Worm (Caenorhabditis elegans): ENCODE measurements around the gene exos-7.
A peak's percentile ranks its signal among the peaks of the same experiment; 100 is the strongest.

Gene exos-7

DNA sequence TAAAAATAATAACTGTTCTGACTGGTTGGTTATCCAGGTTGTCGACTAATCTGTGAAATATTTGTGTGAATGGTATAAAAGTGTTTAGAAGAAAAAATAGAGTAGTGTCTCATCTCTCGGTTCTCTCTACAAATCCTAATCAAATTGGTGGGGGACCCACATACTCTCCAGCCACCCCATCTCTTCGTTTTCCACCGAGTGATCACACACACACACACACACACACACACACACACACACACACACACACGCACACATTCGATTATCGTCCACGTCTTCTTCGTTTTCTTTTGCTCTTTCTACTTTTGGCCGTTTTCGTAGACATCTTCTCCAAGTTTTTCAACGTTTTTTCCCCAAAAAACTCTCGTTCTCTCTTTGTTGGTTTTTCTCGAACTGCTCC lies 34.5 kb downstream of the exos-7 start:
- peak; percentile 85 for TF ChIP-seq ces-1 (GFP tag; optimal IDR thresholded peaks at IDR 0.05)
- no peak for TF ChIP-seq nhr-42 (GFP tag; IDR thresholded peaks at IDR 0.05)
- TF ChIP-seq dmd-8 (GFP tag; IDR thresholded peaks at IDR 0.05) = no peak
- no peak for TF ChIP-seq nhr-102 (tag; optimal IDR thresholded peaks at IDR 0.05)
- peak; percentile 55 for TF ChIP-seq fkh-10 (GFP tag; optimal IDR thresholded peaks at IDR 0.05)

DNA sequence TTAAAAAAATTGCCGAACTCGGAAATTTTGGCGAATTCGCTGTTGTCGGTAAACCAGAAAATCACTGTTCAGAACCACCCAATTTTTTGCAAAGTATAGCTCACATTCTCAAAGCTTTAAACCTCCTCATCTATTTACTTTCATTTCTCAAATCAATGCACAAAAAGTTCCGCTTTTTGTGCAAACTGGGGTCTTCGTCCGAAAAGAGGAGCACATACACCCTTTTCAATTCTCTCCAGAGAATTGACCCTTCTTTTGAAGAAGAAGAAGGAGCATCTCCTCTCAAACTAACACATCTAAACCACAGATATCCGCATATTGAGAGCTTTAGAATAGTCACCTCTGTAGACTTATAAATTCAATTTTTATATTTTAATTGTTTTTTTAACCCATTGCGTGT lies 36.7 kb downstream of the exos-7 start:
- TF ChIP-seq fkh-10 (GFP tag; optimal IDR thresholded peaks at IDR 0.05) (no peak), dve-1 (tag; optimal IDR thresholded peaks at IDR 0.05; ENCODE audit: insufficient read depth) (no peak), unc-62 (GFP tag; optimal IDR thresholded peaks at IDR 0.05 in 1 of 2) (peak in 1 of 2 experiments; percentile 62), unc-62 (tag; optimal IDR thresholded peaks at IDR 0.05) (no peak), tag-97 (GFP tag; IDR thresholded peaks at IDR 0.05) (no peak), aha-1 (tag) (peak; percentile 70)

- TF ChIP-seq unc-62 (GFP tag; optimal IDR thresholded peaks at IDR 0.05 in 1 of 2) (peak in 1 of 2 experiments; percentile 89), unc-62 (tag; optimal IDR thresholded peaks at IDR 0.05) (no peak), mep-1 (tag; optimal IDR thresholded peaks at IDR 0.05) (peak; percentile 71), dmd-6 (GFP tag; IDR thresholded peaks at IDR 0.05) (no peak), hlh-30 (tag; optimal IDR thresholded peaks at IDR 0.05; ENCODE audit: insufficient read depth) (peak; percentile 8), rbr-2 (tag; optimal IDR thresholded peaks at IDR 0.05) (peak; percentile 62), nhr-11 (tag; optimal IDR thresholded peaks at IDR 0.05) (no peak), pha-4 (GFP tag; IDR thresholded peaks at IDR 0.05) (no peak), pha-4 (tag; optimal IDR thresholded peaks at IDR 0.05) (no peak), ctbp-1 (GFP tag; IDR thresholded peaks at IDR 0.05) (peak; percentile 38; the same call in 1 of the 2 replicates), Y105C5A.15 (GFP tag; IDR thresholded peaks at IDR 0.05) (no peak), hlh-11 (tag; optimal IDR thresholded peaks at IDR 0.05) (no peak), fkh-10 (GFP tag; optimal IDR thresholded peaks at IDR 0.05) (peak; percentile 87), tag-97 (GFP tag; IDR thresholded peaks at IDR 0.05) (no peak), nhr-48 (tag; optimal IDR thresholded peaks at IDR 0.05) (peak; percentile 5), dpl-1 (GFP tag; optimal IDR thresholded peaks at IDR 0.05) (peak; percentile 2), spr-1 (tag; optimal IDR thresholded peaks at IDR 0.05) (no peak), lim-7 (GFP tag; IDR thresholded peaks at IDR 0.05) (no peak), madf-9 (GFP tag; conservative IDR thresholded peaks at IDR 0.05) (no peak), lsy-2 (tag; optimal IDR thresholded peaks at IDR 0.05) (peak in 1 of 2 experiments; percentile 69), nhr-41 (GFP tag; IDR thresholded peaks at IDR 0.05) (no peak), F49E8.2 (tag; optimal IDR thresholded peaks at IDR 0.05; ENCODE audit: borderline replicate concordance) (no peak), ceh-82 (tag; optimal IDR thresholded peaks at IDR 0.05) (no peak), lin-1 (GFP tag; IDR thresholded peaks at IDR 0.05) (no peak), ceh-20 (GFP tag; IDR thresholded peaks at IDR 0.05) (no peak), fos-1 (tag; optimal IDR thresholded peaks at IDR 0.05) (no peak), F37D6.2 (tag; optimal IDR thresholded peaks at IDR 0.05) (peak; percentile 25), jun-1 (tag; optimal IDR thresholded peaks at IDR 0.05) (no peak), zfp-3 (GFP tag; conservative IDR thresholded peaks at IDR 0.05) (no peak), hmg-1.1 (GFP tag; IDR thresholded peaks at IDR 0.05) (peak; percentile 66)
Measured at ce11 chrV:20879069-20879667, 40.5 kb downstream of the exos-7 start, which contains the start of gene unc-80. Gene unc-80, plus strand, starts transcription at chrV:20879601.

Measured in whole organism, L4 larva.